Comparison of ENCODE assay signal across 6 worm cellular contexts in the genomic region with DNA sequence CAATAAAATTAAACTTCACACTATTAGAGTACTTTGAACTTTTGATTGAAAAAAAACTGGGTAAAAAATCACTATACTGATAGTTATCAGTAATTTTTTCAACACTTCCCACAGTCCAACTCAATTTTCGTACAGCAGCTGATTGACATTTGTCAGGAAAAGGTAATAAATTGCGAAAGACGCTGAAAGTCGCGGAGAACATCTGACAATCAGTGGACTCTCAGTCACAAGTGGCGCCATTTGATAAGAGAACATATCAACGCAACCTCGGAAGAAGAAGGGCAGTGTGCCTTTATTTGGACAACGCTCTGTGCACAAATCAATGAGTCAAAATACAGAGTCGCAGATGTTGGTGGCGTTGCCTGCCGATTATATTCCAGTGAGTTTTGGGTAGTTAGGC.
TF ChIP-seq lines count a peak whose summit lies in the region.

Gene C52B11.5, plus strand, starts transcription at position 250 of the 400 bp plus-strand sequence.

TF ChIP-seq in whole organism, L1 larva, 84 proteins besides CTCF, POLR2A, EP300 and RAD21:
- TF ChIP-seq lin-13 (GFP tag; optimal IDR thresholded peaks at IDR 0.05; lab: Kevin White, UChicago) (no peak), alr-1 (tag; optimal IDR thresholded peaks at IDR 0.05; lab: Kevin White, UChicago; ENCODE audit: borderline replicate concordance) (no peak), egl-27 (tag; optimal IDR thresholded peaks at IDR 0.05; lab: Kevin White, UChicago) (no peak), hpl-2 (GFP tag; optimal IDR thresholded peaks at IDR 0.05; lab: Kevin White, UChicago) (no peak), mab-9 (GFP tag; IDR thresholded peaks at IDR 0.05; lab: Robert Waterston, UW) (no peak), ztf-4 (tag; optimal IDR thresholded peaks at IDR 0.05; lab: Kevin White, UChicago) (no peak), pax-3 (tag; optimal IDR thresholded peaks at IDR 0.05; lab: Kevin White, UChicago) (no peak), nhr-77 (tag; optimal IDR thresholded peaks at IDR 0.05; lab: Kevin White, UChicago) (no peak), C34B4.2 (tag; optimal IDR thresholded peaks at IDR 0.05; lab: Kevin White, UChicago) (no peak), elt-2 (tag; optimal IDR thresholded peaks at IDR 0.05; lab: Kevin White, UChicago) (peak; percentile 82), lin-14 (GFP tag; optimal IDR thresholded peaks at IDR 0.05; lab: Kevin White, UChicago) (peak; percentile 6), pqm-1 (tag; optimal IDR thresholded peaks at IDR 0.05; lab: Kevin White, UChicago) (peak; percentile 89), lin-35 (GFP tag; optimal IDR thresholded peaks at IDR 0.05; lab: Kevin White, UChicago) (peak in 1 of 2 experiments; percentile 27)

TF ChIP-seq in whole organism, L2 larva, 48 proteins besides CTCF, POLR2A, EP300 and RAD21 (continues in another document):
- TF ChIP-seq skn-1 (tag; optimal IDR thresholded peaks at IDR 0.05; lab: Kevin White, UChicago) (no peak), aly-2 (tag; optimal IDR thresholded peaks at IDR 0.05; lab: Kevin White, UChicago) (no peak), crh-2 (tag; optimal IDR thresholded peaks at IDR 0.05; lab: Kevin White, UChicago) (peak; percentile 21), sma-9 (GFP tag; optimal IDR thresholded peaks at IDR 0.05; lab: Kevin White, UChicago) (peak; percentile 28), sma-9 (tag; optimal IDR thresholded peaks at IDR 0.05; lab: Kevin White, UChicago) (no peak), mdl-1 (tag; optimal IDR thresholded peaks at IDR 0.05; lab: Kevin White, UChicago) (no peak), nhr-11 (tag; optimal IDR thresholded peaks at IDR 0.05; lab: Kevin White, UChicago) (no peak), lin-11 (tag; optimal IDR thresholded peaks at IDR 0.05; lab: Kevin White, UChicago) (no peak), nhr-23 (tag; optimal IDR thresholded peaks at IDR 0.05; lab: Kevin White, UChicago) (no peak), C34F6.9 (tag; optimal IDR thresholded peaks at IDR 0.05; lab: Kevin White, UChicago) (no peak), ZK546.5 (tag; optimal IDR thresholded peaks at IDR 0.05; lab: Kevin White, UChicago) (no peak), unc-39 (tag; optimal IDR thresholded peaks at IDR 0.05; lab: Kevin White, UChicago) (no peak), mab-5 (tag; optimal IDR thresholded peaks at IDR 0.05; lab: Kevin White, UChicago) (no peak), ztf-1 (GFP tag; conservative IDR thresholded peaks at IDR 0.05; lab: Robert Waterston, UW) (no peak), nhr-6 (tag; optimal IDR thresholded peaks at IDR 0.05; lab: Kevin White, UChicago) (no peak), zag-1 (tag; optimal IDR thresholded peaks at IDR 0.05; lab: Kevin White, UChicago) (no peak)

TF ChIP-seq in whole organism, L3 larva, 47 proteins besides CTCF, POLR2A, EP300 and RAD21 (continues in another document):
- TF ChIP-seq nhr-77 (tag; optimal IDR thresholded peaks at IDR 0.05; lab: Kevin White, UChicago): no peak
- no peak for TF ChIP-seq lin-39 (tag; optimal IDR thresholded peaks at IDR 0.05; lab: Kevin White, UChicago)
- no peak for TF ChIP-seq unc-39 (tag; optimal IDR thresholded peaks at IDR 0.05; lab: Kevin White, UChicago)
- TF ChIP-seq pqm-1 (tag; optimal IDR thresholded peaks at IDR 0.05; lab: Kevin White, UChicago): peak; percentile 97
- no peak for TF ChIP-seq tbx-2 (tag; optimal IDR thresholded peaks at IDR 0.05; lab: Kevin White, UChicago)
- TF ChIP-seq ztf-4 (tag; optimal IDR thresholded peaks at IDR 0.05; lab: Kevin White, UChicago): no peak
- no peak for TF ChIP-seq fkh-2 (tag; optimal IDR thresholded peaks at IDR 0.05; lab: Kevin White, UChicago)
- no peak for TF ChIP-seq nhr-43 (tag; optimal IDR thresholded peaks at IDR 0.05; lab: Kevin White, UChicago; ENCODE audit: poor library complexity, severe bottlenecking)
- TF ChIP-seq egl-27 (tag; optimal IDR thresholded peaks at IDR 0.05; lab: Kevin White, UChicago): no peak
- TF ChIP-seq unc-62 (GFP tag; optimal IDR thresholded peaks at IDR 0.05; lab: Kevin White, UChicago): no peak
- no peak for TF ChIP-seq skn-1 (tag; optimal IDR thresholded peaks at IDR 0.05; lab: Kevin White, UChicago)
- peak; percentile 61 for TF ChIP-seq jun-1 (tag; optimal IDR thresholded peaks at IDR 0.05; lab: Kevin White, UChicago)
- TF ChIP-seq mml-1 (tag; optimal IDR thresholded peaks at IDR 0.05; lab: Kevin White, UChicago): no peak
- TF ChIP-seq nhr-28 (tag; optimal IDR thresholded peaks at IDR 0.05; lab: Kevin White, UChicago): no peak
- TF ChIP-seq zag-1 (tag; optimal IDR thresholded peaks at IDR 0.05; lab: Kevin White, UChicago): no peak
- TF ChIP-seq eor-1 (tag; optimal IDR thresholded peaks at IDR 0.05; lab: Kevin White, UChicago): no peak

TF ChIP-seq in whole organism, L4 larva, 104 proteins besides CTCF, POLR2A, EP300 and RAD21 (continues in another document):
- TF ChIP-seq Y105C5A.15 (GFP tag; IDR thresholded peaks at IDR 0.05; lab: Robert Waterston, UW) (0 out of 2 replicates have a peak, but pooled peaks have one; percentile 31), vab-7 (GFP tag; IDR thresholded peaks at IDR 0.05; lab: Robert Waterston, UW) (no peak), ceh-44 (GFP tag; IDR thresholded peaks at IDR 0.05; lab: Robert Waterston, UW) (no peak), ztf-11 (tag; optimal IDR thresholded peaks at IDR 0.05; lab: Kevin White, UChicago) (no peak), nhr-237 (tag; optimal IDR thresholded peaks at IDR 0.05; lab: Kevin White, UChicago) (no peak), ZK337.2 (GFP tag; IDR thresholded peaks at IDR 0.05; lab: Robert Waterston, UW) (no peak), lin-38 (GFP tag; IDR thresholded peaks at IDR 0.05; lab: Robert Waterston, UW) (no peak), set-16 (GFP tag; IDR thresholded peaks at IDR 0.05; lab: Robert Waterston, UW) (no peak), hlh-30 (tag; optimal IDR thresholded peaks at IDR 0.05; lab: Kevin White, UChicago; ENCODE audit: insufficient read depth) (peak; percentile 71), lin-13 (GFP tag; optimal IDR thresholded peaks at IDR 0.05; lab: Kevin White, UChicago) (no peak), daf-19 (GFP tag; conservative IDR thresholded peaks at IDR 0.05; lab: Robert Waterston, UW) (no peak), egl-27 (tag; optimal IDR thresholded peaks at IDR 0.05; lab: Kevin White, UChicago) (no peak), mdl-1 (tag; optimal IDR thresholded peaks at IDR 0.05; lab: Kevin White, UChicago) (no peak), lir-3 (tag; optimal IDR thresholded peaks at IDR 0.05; lab: Kevin White, UChicago) (no peak), F37D6.2 (tag; optimal IDR thresholded peaks at IDR 0.05; lab: Kevin White, UChicago) (no peak), dpl-1 (GFP tag; optimal IDR thresholded peaks at IDR 0.05; lab: Kevin White, UChicago) (no peak), mxl-2 (GFP tag; conservative IDR thresholded peaks at IDR 0.05; lab: Robert Waterston, UW) (no peak)

TF ChIP-seq in whole organism, late embryonic, 69 proteins besides CTCF, POLR2A, EP300 and RAD21:
- TF ChIP-seq zip-5 (tag; optimal IDR thresholded peaks at IDR 0.05; lab: Kevin White, UChicago) (no peak), pat-9 (tag; optimal IDR thresholded peaks at IDR 0.05; lab: Kevin White, UChicago) (no peak), ref-2 (tag; optimal IDR thresholded peaks at IDR 0.05; lab: Kevin White, UChicago) (no peak), elt-2 (tag; optimal IDR thresholded peaks at IDR 0.05; lab: Kevin White, UChicago) (peak; percentile 22), hlh-6 (tag; optimal IDR thresholded peaks at IDR 0.05; lab: Kevin White, UChicago) (no peak)

TF ChIP-seq in whole organism, young adult, 124 proteins besides CTCF, POLR2A, EP300 and RAD21 (continues in another document):
- TF ChIP-seq cebp-1 (GFP tag; IDR thresholded peaks at IDR 0.05; lab: Robert Waterston, UW): peak; percentile 78; the same call in 1 of the 2 replicates
- peak; percentile 92 for TF ChIP-seq cebp-1 (tag; optimal IDR thresholded peaks at IDR 0.05; lab: Kevin White, UChicago)
- peak; percentile 59 for TF ChIP-seq ztf-22 (GFP tag; optimal IDR thresholded peaks at IDR 0.05; lab: Kevin White, UChicago)
- peak; percentile 76; the same call in 1 of the 2 replicates for TF ChIP-seq Y56A3A.18 (GFP tag; IDR thresholded peaks at IDR 0.05; lab: Robert Waterston, UW)
- TF ChIP-seq lin-40 (tag; optimal IDR thresholded peaks at IDR 0.05; lab: Kevin White, UChicago): peak; percentile 9
- 0 out of 2 replicates have a peak, but pooled peaks have one; percentile 36 for TF ChIP-seq nfyb-1 (GFP tag; IDR thresholded peaks at IDR 0.05; lab: Robert Waterston, UW)
- no peak for TF ChIP-seq repo-1 (tag; optimal IDR thresholded peaks at IDR 0.05; lab: Kevin White, UChicago)
- no peak for TF ChIP-seq lsl-1 (GFP tag; optimal IDR thresholded peaks at IDR 0.05; lab: Kevin White, UChicago)
- TF ChIP-seq dox-1 (GFP tag; IDR thresholded peaks at IDR 0.05; lab: Robert Waterston, UW): peak; percentile 70; the same call in 1 of the 2 replicates
- TF ChIP-seq lsy-27 (tag; optimal IDR thresholded peaks at IDR 0.05; lab: Kevin White, UChicago; ENCODE audit: borderline replicate concordance, insufficient read depth): no peak
- peak; percentile 79 for TF ChIP-seq unc-62 (GFP tag; optimal IDR thresholded peaks at IDR 0.05; lab: Kevin White, UChicago)
- TF ChIP-seq xnd-1 (tag; optimal IDR thresholded peaks at IDR 0.05; lab: Kevin White, UChicago): no peak
- 0 out of 2 replicates have a peak, but pooled peaks have one; percentile 28 for TF ChIP-seq lir-1 (GFP tag; conservative IDR thresholded peaks at IDR 0.05; lab: Robert Waterston, UW)
- TF ChIP-seq nhr-80 (tag; optimal IDR thresholded peaks at IDR 0.05; lab: Kevin White, UChicago): peak; percentile 98
- TF ChIP-seq snpc-4 (GFP tag; optimal IDR thresholded peaks at IDR 0.05; lab: Kevin White, UChicago): no peak
- peak in 1 of 4 experiments; percentile 13 for TF ChIP-seq snpc-4 (tag; optimal IDR thresholded peaks at IDR 0.05; lab: Kevin White, UChicago)
- no peak for TF ChIP-seq F39B2.1 (GFP tag; IDR thresholded peaks at IDR 0.05; lab: Robert Waterston, UW)
- no peak for TF ChIP-seq rec-8 (tag; optimal IDR thresholded peaks at IDR 0.05; lab: Kevin White, UChicago)
- no peak for TF ChIP-seq dpl-1 (GFP tag; optimal IDR thresholded peaks at IDR 0.05; lab: Kevin White, UChicago)
- peak; percentile 82 for TF ChIP-seq atf-7 (tag; optimal IDR thresholded peaks at IDR 0.05; lab: Kevin White, UChicago)
- TF ChIP-seq madf-3 (GFP tag; IDR thresholded peaks at IDR 0.05; lab: Robert Waterston, UW): no peak
- TF ChIP-seq Y95B8A.8 (GFP tag; IDR thresholded peaks at IDR 0.05; lab: Robert Waterston, UW): no peak
- TF ChIP-seq Y53F4B.3 (GFP tag; IDR thresholded peaks at IDR 0.05; lab: Robert Waterston, UW): no peak
- TF ChIP-seq let-526 (GFP tag; IDR thresholded peaks at IDR 0.05; lab: Robert Waterston, UW): no peak
- TF ChIP-seq mxl-1 (tag; optimal IDR thresholded peaks at IDR 0.05; lab: Kevin White, UChicago): no peak
- TF ChIP-seq nhr-90 (tag; optimal IDR thresholded peaks at IDR 0.05; lab: Kevin White, UChicago): peak; percentile 70
- peak; percentile 41 for TF ChIP-seq tlf-1 (GFP tag; optimal IDR thresholded peaks at IDR 0.05; lab: Kevin White, UChicago)
- TF ChIP-seq F33H1.4 (GFP tag; IDR thresholded peaks at IDR 0.05; lab: Robert Waterston, UW): no peak
- TF ChIP-seq ets-4 (GFP tag; optimal IDR thresholded peaks at IDR 0.05; lab: Kevin White, UChicago): peak; percentile 72
